Worm (Caenorhabditis elegans) whole organism, L4 larva: Measurements from ENCODE around the gene F54E7.9.

Experiments used
- D1046.2 ChIP-seq: fragments of 200-800 bp; sonication (Bioruptor generic); IDR thresholded peaks from 2 replicates; pipeline ENCODE4 v1.3.6; 2022; ENCODE audit warnings: missing genetic modification characterization, missing compliant biosample characterization
- F10B5.3 ChIP-seq: sonication (generic microtip); optimal IDR thresholded peaks from 2 replicates; lab custom pipeline; 2016; ENCODE audit warnings: mild to moderate bottlenecking, missing genetic modification characterization, missing compliant biosample characterization
- F37D6.2 ChIP-seq: sonication (generic microtip); optimal IDR thresholded peaks from 2 replicates; lab custom pipeline; 2016; ENCODE audit warnings: mild to moderate bottlenecking, missing genetic modification characterization, missing compliant biosample characterization
- F49E8.2 ChIP-seq: sonication (generic microtip); optimal IDR thresholded peaks from 2 replicates; lab custom pipeline; 2016; ENCODE audit warnings: missing compliant biosample characterization, mild to moderate bottlenecking, missing genetic modification characterization, borderline replicate concordance
- T20F7.1 ChIP-seq: fragments of 200-800 bp; sonication (Bioruptor generic); optimal IDR thresholded peaks from 2 replicates; lab custom pipeline; 2018; ENCODE audit warnings: mild to moderate bottlenecking, missing genetic modification characterization, missing compliant biosample characterization
- Y105C5A.15 ChIP-seq: fragments of 200-800 bp; sonication (Bioruptor generic); IDR thresholded peaks from 2 replicates; pipeline ENCODE4 v1.3.6; 2022; ENCODE audit warnings: missing genetic modification characterization, missing compliant biosample characterization
- Y75B8A.6 ChIP-seq: fragments of 200-800 bp; sonication (Bioruptor generic); IDR thresholded peaks from 2 replicates; pipeline ENCODE4 v1.3.6; 2022; ENCODE audit warnings: missing genetic modification reagents, missing genetic modification characterization, missing compliant biosample characterization
- arid-1 ChIP-seq: fragments of 200-800 bp; sonication (Bioruptor generic); conservative IDR thresholded peaks from 2 replicates; pipeline ENCODE4 v1.3.6; 2022; ENCODE audit warnings: missing genetic modification reagents, missing genetic modification characterization, missing compliant biosample characterization
- attf-4 ChIP-seq: sonication (generic microtip); optimal IDR thresholded peaks from 3 replicates; lab custom pipeline; 2017; ENCODE audit warnings: missing biosample characterization, missing genetic modification characterization
- ceh-20 ChIP-seq: fragments of 200-800 bp; sonication (Bioruptor generic); IDR thresholded peaks from 2 replicates; pipeline ENCODE4 v1.3.6; 2022; ENCODE audit warnings: missing genetic modification reagents, missing genetic modification characterization, missing compliant biosample characterization
- ceh-32 ChIP-seq: sonication (generic microtip); optimal IDR thresholded peaks from 2 replicates; lab custom pipeline; 2016; ENCODE audit warnings: mild to moderate bottlenecking, missing genetic modification characterization, missing compliant biosample characterization; ENCODE audit not compliant: poor library complexity
- ceh-44 ChIP-seq: fragments of 200-800 bp; sonication (Bioruptor generic); IDR thresholded peaks from 2 replicates; pipeline ENCODE4 v1.3.6; 2022; ENCODE audit warnings: missing genetic modification reagents, missing genetic modification characterization, missing compliant biosample characterization
- ceh-62 ChIP-seq: sonication (generic microtip); optimal IDR thresholded peaks from 2 replicates; lab custom pipeline; 2017; ENCODE audit warnings: missing biosample characterization, missing genetic modification characterization
- ceh-82 ChIP-seq: sonication (generic microtip); optimal IDR thresholded peaks from 2 replicates; lab custom pipeline; 2017; ENCODE audit warnings: missing biosample characterization, missing genetic modification characterization
- ces-1 ChIP-seq: fragments of 150-350 bp; sonication (generic microtip); optimal IDR thresholded peaks from 4 replicates; lab custom pipeline; 2014; ENCODE audit warnings: missing biosample characterization, missing genetic modification reagents, missing genetic modification characterization
- daf-12 ChIP-seq: fragments of 150-350 bp; optimal IDR thresholded peaks from 2 replicates; lab custom pipeline; 2014; ENCODE audit warnings: missing biosample characterization, missing genetic modification reagents, missing genetic modification characterization
- dmd-6 ChIP-seq: fragments of 200-800 bp; sonication (Bioruptor generic); IDR thresholded peaks from 2 replicates; pipeline ENCODE4 v1.3.6; 2022; ENCODE audit warnings: missing genetic modification reagents, missing genetic modification characterization, missing compliant biosample characterization
- dmd-8 ChIP-seq: fragments of 200-800 bp; sonication (Bioruptor generic); IDR thresholded peaks from 2 replicates; pipeline ENCODE4 v1.3.6; 2022; ENCODE audit warnings: missing genetic modification characterization, missing compliant biosample characterization
- dmd-9 ChIP-seq: fragments of 200-800 bp; sonication (Bioruptor generic); IDR thresholded peaks from 2 replicates; pipeline ENCODE4 v1.3.6; 2022; ENCODE audit warnings: missing genetic modification reagents, missing genetic modification characterization, missing compliant biosample characterization
- duxl-1 ChIP-seq: sonication (generic microtip); optimal IDR thresholded peaks from 2 replicates; lab custom pipeline; 2016; ENCODE audit warnings: mild to moderate bottlenecking, missing genetic modification characterization, moderate library complexity, missing compliant biosample characterization; ENCODE audit not compliant: poor library complexity
- egl-27 ChIP-seq: sonication (generic microtip); optimal IDR thresholded peaks from 3 replicates; lab custom pipeline; 2017; ENCODE audit warnings: missing biosample characterization, missing genetic modification reagents, missing genetic modification characterization
- egl-43 ChIP-seq: fragments of 200-800 bp; sonication (Bioruptor generic); IDR thresholded peaks from 2 replicates; pipeline ENCODE4 v1.3.6; 2022; ENCODE audit warnings: missing genetic modification reagents, missing genetic modification characterization, missing compliant biosample characterization
- fos-1 ChIP-seq: fragments of 150-350 bp; optimal IDR thresholded peaks from 2 replicates; lab custom pipeline; 2014; ENCODE audit warnings: missing biosample characterization, missing genetic modification characterization
- gei-8 ChIP-seq: fragments of 200-800 bp; sonication (Bioruptor generic); optimal IDR thresholded peaks from 2 replicates; lab custom pipeline; 2018; ENCODE audit warnings: mild to moderate bottlenecking, missing genetic modification characterization, missing compliant biosample characterization
- hif-1 ChIP-seq, 2 experiments: sonication (generic microtip); optimal IDR thresholded peaks; 2 replicates each; lab custom pipeline; 2016 to 2017; ENCODE audit warnings: missing compliant biosample characterization in 2 of 2, missing genetic modification characterization in 2 of 2, missing genetic modification reagents in 2 of 2, missing genotype in 2 of 2, mild to moderate bottlenecking in 1 of 2
- hlh-30 ChIP-seq: sonication (generic microtip); optimal IDR thresholded peaks from 2 replicates; lab custom pipeline; 2017; ENCODE audit warnings: antibody characterized with exemption, mild to moderate bottlenecking, missing genetic modification characterization, missing compliant biosample characterization; ENCODE audit not compliant: insufficient read depth
- hmg-1.1 ChIP-seq: fragments of 200-800 bp; sonication (Bioruptor generic); IDR thresholded peaks from 2 replicates; pipeline ENCODE4 v1.3.6; 2022; ENCODE audit warnings: missing genetic modification reagents, missing genetic modification characterization, missing compliant biosample characterization
- lin-1 ChIP-seq: fragments of 200-800 bp; sonication (Bioruptor generic); IDR thresholded peaks from 2 replicates; pipeline ENCODE4 v1.3.6; 2022; ENCODE audit warnings: missing genetic modification reagents, missing genetic modification characterization, missing compliant biosample characterization
- lin-39 ChIP-seq: fragments of 150-350 bp; optimal IDR thresholded peaks from 2 replicates; lab custom pipeline; 2014; ENCODE audit warnings: missing biosample characterization, missing genetic modification reagents, missing genetic modification characterization
- lir-3 ChIP-seq: sonication (generic microtip); optimal IDR thresholded peaks from 2 replicates; lab custom pipeline; 2016; ENCODE audit warnings: mild to moderate bottlenecking, missing genetic modification characterization, missing compliant biosample characterization
- madf-9 ChIP-seq: fragments of 200-800 bp; sonication (Bioruptor generic); conservative IDR thresholded peaks from 2 replicates; pipeline ENCODE4 v1.3.6; 2022; ENCODE audit warnings: missing genetic modification reagents, missing genetic modification characterization, missing compliant biosample characterization
- mdl-1 ChIP-seq, 2 experiments: fragments of 150-350 bp in 1 of 2; sonication (generic microtip) in 1 of 2; optimal IDR thresholded peaks; 2 replicates each; lab custom pipeline; 2014 to 2017; ENCODE audit warnings: missing biosample characterization in 2 of 2, missing genetic modification characterization in 2 of 2
- mep-1 ChIP-seq: fragments of 150-350 bp; sonication (generic microtip); optimal IDR thresholded peaks from 3 replicates; lab custom pipeline; 2014; ENCODE audit warnings: missing biosample characterization, missing genetic modification characterization
- mes-2 ChIP-seq: sonication (generic microtip); optimal IDR thresholded peaks from 2 replicates; lab custom pipeline; 2016; ENCODE audit warnings: missing genotype, mild to moderate bottlenecking, missing genetic modification characterization, missing compliant biosample characterization; ENCODE audit not compliant: poor library complexity, severe bottlenecking
- mxl-3 ChIP-seq: fragments of 200-800 bp; sonication (Bioruptor generic); optimal IDR thresholded peaks from 2 replicates; lab custom pipeline; 2018; ENCODE audit warnings: mild to moderate bottlenecking, missing genetic modification characterization, missing compliant biosample characterization
- nhr-111 ChIP-seq: fragments of 200-800 bp; sonication (Bioruptor generic); optimal IDR thresholded peaks from 2 replicates; lab custom pipeline; 2018; ENCODE audit warnings: mild to moderate bottlenecking, missing genetic modification characterization, missing compliant biosample characterization
- nhr-237 ChIP-seq: sonication (generic microtip); optimal IDR thresholded peaks from 2 replicates; lab custom pipeline; 2017; ENCODE audit warnings: missing biosample characterization, missing genetic modification characterization
- nhr-25 ChIP-seq: sonication (generic microtip); optimal IDR thresholded peaks from 2 replicates; lab custom pipeline; 2017; ENCODE audit warnings: missing genetic modification characterization, mild to moderate bottlenecking, missing compliant biosample characterization, antibody characterized with exemption, moderate library complexity, borderline replicate concordance; ENCODE audit not compliant: insufficient read depth
- nhr-48 ChIP-seq: sonication (generic microtip); optimal IDR thresholded peaks from 2 replicates; lab custom pipeline; 2016; ENCODE audit warnings: mild to moderate bottlenecking, missing genetic modification characterization, missing compliant biosample characterization
- rbr-2 ChIP-seq: sonication (generic microtip); optimal IDR thresholded peaks from 2 replicates; lab custom pipeline; 2016; ENCODE audit warnings: missing genotype, missing genetic modification characterization, missing compliant biosample characterization
- skn-1 ChIP-seq: fragments of 150-350 bp; optimal IDR thresholded peaks from 2 replicates; lab custom pipeline; 2014; ENCODE audit warnings: missing biosample characterization, missing genetic modification characterization
- snpc-1.2 ChIP-seq: fragments of 200-800 bp; sonication (Bioruptor generic); IDR thresholded peaks from 2 replicates; pipeline ENCODE4 v1.3.6; 2022; ENCODE audit warnings: missing genetic modification reagents, missing genetic modification characterization, missing compliant biosample characterization
- spr-3 ChIP-seq: fragments of 200-800 bp; sonication (Bioruptor generic); optimal IDR thresholded peaks from 2 replicates; lab custom pipeline; 2018; ENCODE audit warnings: mild to moderate bottlenecking, missing genetic modification characterization, missing compliant biosample characterization
- tag-97 ChIP-seq: fragments of 200-800 bp; sonication (Bioruptor generic); IDR thresholded peaks from 2 replicates; pipeline ENCODE4 v1.3.6; 2022; ENCODE audit warnings: missing genetic modification characterization, missing compliant biosample characterization
- unc-130 ChIP-seq: sonication (generic microtip); optimal IDR thresholded peaks from 2 replicates; lab custom pipeline; 2016; ENCODE audit warnings: missing genetic modification reagents, missing genetic modification characterization, missing compliant biosample characterization
- unc-62 ChIP-seq, 3 experiments: fragments of 150-350 bp in 1 of 3; sonication (generic microtip); optimal IDR thresholded peaks in 2 of 3; peaks in 1 of 3; 1 replicate in 1 of 3; 2 replicates in 2 of 3; lab custom pipeline; 2014 to 2017; ENCODE audit warnings: missing biosample characterization in 3 of 3, missing genetic modification characterization in 3 of 3, missing genetic modification reagents in 3 of 3, missing genotype in 1 of 3
- vab-7 ChIP-seq: fragments of 200-800 bp; sonication (Bioruptor generic); IDR thresholded peaks from 2 replicates; pipeline ENCODE4 v1.3.6; 2022; ENCODE audit warnings: missing genetic modification reagents, missing genetic modification characterization, missing compliant biosample characterization
- zag-1 ChIP-seq: fragments of 150-350 bp; optimal IDR thresholded peaks from 2 replicates; lab custom pipeline; 2014; ENCODE audit warnings: missing biosample characterization, missing genetic modification characterization
- zip-11 ChIP-seq: fragments of 200-800 bp; sonication (Bioruptor generic); IDR thresholded peaks from 2 replicates; pipeline ENCODE4 v1.3.6; 2022; ENCODE audit warnings: missing genetic modification characterization, missing compliant biosample characterization
- ztf-7 ChIP-seq: fragments of 150-350 bp; optimal IDR thresholded peaks from 2 replicates; lab custom pipeline; 2014; ENCODE audit warnings: missing biosample characterization, missing genetic modification characterization

Gene F54E7.9

DNA sequence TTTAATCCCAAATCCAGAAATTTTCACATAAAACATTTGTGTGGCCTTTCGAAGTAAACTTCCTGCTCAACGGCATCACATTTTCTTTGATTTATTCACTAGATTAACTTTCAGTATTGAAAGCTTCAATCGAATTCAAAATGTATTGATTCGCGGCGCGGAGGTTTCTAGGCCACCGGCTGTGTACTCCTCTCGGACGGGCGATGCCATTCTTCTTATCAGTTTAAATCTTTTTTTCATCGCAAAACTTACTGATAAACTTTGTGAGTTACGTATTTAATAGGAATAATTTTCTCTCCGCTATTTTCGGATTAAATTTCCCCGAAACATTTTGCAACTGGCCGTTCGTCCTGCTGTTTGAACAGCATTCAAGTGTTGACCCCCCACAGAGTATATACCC lies 44.2 kb upstream of the F54E7.9 start (continued):
- peak; percentile 28 for TF ChIP-seq hlh-30 (tag; lab: Kevin White, UChicago)
- TF ChIP-seq ztf-7 (tag; lab: Kevin White, UChicago), result peak; percentile 55
- TF ChIP-seq rbr-2 (tag; lab: Kevin White, UChicago), result peak; percentile 56
- TF ChIP-seq ceh-32, result no peak
- no peak for TF ChIP-seq egl-43 (GFP tag; lab: Robert Waterston, UW)
- peak; percentile 7 for TF ChIP-seq F10B5.3
- no peak for TF ChIP-seq ceh-82 (tag; lab: Kevin White, UChicago)
- TF ChIP-seq dmd-9 (GFP tag; lab: Robert Waterston, UW), result 0 out of 2 replicates have a peak, but pooled peaks have one; percentile 19
- peak; percentile 82 for TF ChIP-seq duxl-1 (tag; lab: Kevin White, UChicago)
- no peak for TF ChIP-seq gei-8 (GFP tag; lab: Kevin White, UChicago)
- TF ChIP-seq ceh-44, result 0 out of 2 replicates have a peak, but pooled peaks have one; percentile 27
- peak; percentile 56; the same call in 1 of the 2 replicates for TF ChIP-seq arid-1 (GFP tag; lab: Robert Waterston, UW)
- 0 out of 2 replicates have a peak, but pooled peaks have one; percentile 32 for TF ChIP-seq lin-1 (GFP tag; lab: Robert Waterston, UW)
- peak; percentile 13 for TF ChIP-seq mxl-3 (GFP tag; lab: Kevin White, UChicago)
- no peak for TF ChIP-seq nhr-25 (tag; lab: Kevin White, UChicago)
- TF ChIP-seq nhr-237 (tag; lab: Kevin White, UChicago), result no peak
- peak; percentile 72 for TF ChIP-seq unc-130 (GFP tag; lab: Kevin White, UChicago)
- TF ChIP-seq T20F7.1 (GFP tag; lab: Kevin White, UChicago), result no peak
- TF ChIP-seq fos-1, result no peak
- TF ChIP-seq unc-62 (GFP tag; optimal IDR thresholded peaks at IDR 0.05 in 1 of 2; lab: Kevin White, UChicago), result no peak
- TF ChIP-seq unc-62 (tag; optimal IDR thresholded peaks at IDR 0.05; lab: Kevin White, UChicago), result no peak
- 0 out of 2 replicates have a peak, but pooled peaks have one; percentile 23 for TF ChIP-seq vab-7
- TF ChIP-seq lin-39 (tag; lab: Kevin White, UChicago), result no peak
- TF ChIP-seq D1046.2 (GFP tag; lab: Robert Waterston, UW), result no peak
- TF ChIP-seq mep-1, result peak; percentile 58
- no peak for TF ChIP-seq zip-11 (GFP tag; lab: Robert Waterston, UW)
- peak; percentile 52 for TF ChIP-seq madf-9 (GFP tag; lab: Robert Waterston, UW)
- TF ChIP-seq mdl-1 (tag; optimal IDR thresholded peaks at IDR 0.05; lab: Kevin White, UChicago), result peak in 1 of 2 experiments; percentile 26
- TF ChIP-seq skn-1, result no peak
- TF ChIP-seq dmd-8 (GFP tag; lab: Robert Waterston, UW), result no peak
- TF ChIP-seq dmd-6 (GFP tag; lab: Robert Waterston, UW), result peak; percentile 86
- no peak for TF ChIP-seq F49E8.2 (tag; lab: Kevin White, UChicago)
- no peak for TF ChIP-seq daf-12 (tag; lab: Kevin White, UChicago)
- no peak for TF ChIP-seq tag-97 (GFP tag; lab: Robert Waterston, UW)
- no peak for TF ChIP-seq lir-3 (tag; lab: Kevin White, UChicago)
- TF ChIP-seq F37D6.2, result no peak
- TF ChIP-seq Y75B8A.6 (GFP tag; lab: Robert Waterston, UW), result no peak
- TF ChIP-seq ceh-20 (GFP tag; lab: Robert Waterston, UW), result no peak
- TF ChIP-seq hif-1 (tag; optimal IDR thresholded peaks at IDR 0.05; lab: Kevin White, UChicago), result peak in 1 of 2 experiments; percentile 88
- TF ChIP-seq zag-1 (tag; lab: Kevin White, UChicago), result no peak
- TF ChIP-seq spr-3 (GFP tag; lab: Kevin White, UChicago), result no peak
- peak; percentile 63 for TF ChIP-seq nhr-48 (tag; lab: Kevin White, UChicago)
- TF ChIP-seq hmg-1.1 (GFP tag; lab: Robert Waterston, UW), result peak; percentile 35; the same call in 1 of the 2 replicates
- TF ChIP-seq attf-4 (tag; lab: Kevin White, UChicago), result no peak
- no peak for TF ChIP-seq Y105C5A.15
- no peak for TF ChIP-seq ceh-62 (tag; lab: Kevin White, UChicago)
- TF ChIP-seq nhr-111 (GFP tag; lab: Kevin White, UChicago), result no peak
- TF ChIP-seq ces-1 (GFP tag; lab: Kevin White, UChicago), result no peak
- peak; percentile 98 for TF ChIP-seq mes-2 (tag; lab: Kevin White, UChicago)
- no peak for TF ChIP-seq egl-27 (tag; lab: Kevin White, UChicago)
- no peak for TF ChIP-seq snpc-1.2 (GFP tag; lab: Robert Waterston, UW)
